Fruit fly (Drosophila melanogaster) whole organism: ENCODE measurements around the gene CG14839.

Source experiments
- Dll ChIP-seq: fragments of >200 bp; optimal IDR thresholded peaks from 2 replicates; lab custom pipeline; 2017
- pan ChIP-seq: fragments of >200 bp; optimal IDR thresholded peaks from 2 replicates; lab custom pipeline; 2017
- psq ChIP-seq: fragments of >200 bp; optimal IDR thresholded peaks from 2 replicates; lab custom pipeline; 2017

dm6 chr3R:14296126-14296525 lies 33.9 kb downstream of the CG14839 start:
- TF ChIP-seq Dll (lab: Kevin White, UChicago): no peak
- no peak for TF ChIP-seq psq
- no peak for TF ChIP-seq pan
